Fruit fly (Drosophila melanogaster) S2 (cell line): ENCODE results near the gene CG32588.

Source experiments
- CG8478 ChIP-seq: fragments of >200 bp; optimal IDR thresholded peaks from 2 replicates; lab custom pipeline; 2018
- CTCF ChIP-seq, 2 experiments: fragments of >200 bp; optimal IDR thresholded peaks; 2 replicates each; lab custom pipeline; 2018

The CG32588 gene

DNA sequence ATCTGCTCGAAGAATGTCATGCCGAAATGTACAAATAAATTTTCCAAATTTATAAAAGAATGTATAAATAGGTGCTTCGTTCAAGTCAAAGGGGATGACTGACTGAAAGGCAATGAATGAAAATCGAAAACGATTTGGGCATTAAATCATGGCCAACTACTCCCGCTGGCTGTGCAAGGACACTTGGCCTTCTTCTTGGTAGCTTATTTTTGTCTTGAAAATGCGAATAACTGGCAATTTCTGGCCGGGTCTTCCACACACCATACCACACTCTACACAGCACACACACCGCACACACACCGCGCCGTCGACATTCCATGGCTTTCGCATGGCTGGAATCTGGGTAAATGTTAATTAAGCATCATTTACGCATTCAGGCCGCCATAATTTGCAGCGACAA, at the start of gene CG32588:
TSS of gene CG32588 (minus strand) at position 101 of the 400 bp plus-strand sequence.
- TF ChIP-seq CTCF (optimal IDR thresholded peaks at IDR 0.05; lab: Kevin White, UChicago): no peak
- TF ChIP-seq CG8478 (lab: Kevin White, UChicago): no peak

dm6 chrX:15244813-15245212, 38.4 kb upstream of the CG32588 start, which contains the start of gene PPYR1:
TSS of gene PPYR1 (minus strand) at chrX:15244913.
- TF ChIP-seq CTCF (optimal IDR thresholded peaks at IDR 0.05; lab: Kevin White, UChicago) (no peak), CG8478 (lab: Kevin White, UChicago) (no peak)

DNA sequence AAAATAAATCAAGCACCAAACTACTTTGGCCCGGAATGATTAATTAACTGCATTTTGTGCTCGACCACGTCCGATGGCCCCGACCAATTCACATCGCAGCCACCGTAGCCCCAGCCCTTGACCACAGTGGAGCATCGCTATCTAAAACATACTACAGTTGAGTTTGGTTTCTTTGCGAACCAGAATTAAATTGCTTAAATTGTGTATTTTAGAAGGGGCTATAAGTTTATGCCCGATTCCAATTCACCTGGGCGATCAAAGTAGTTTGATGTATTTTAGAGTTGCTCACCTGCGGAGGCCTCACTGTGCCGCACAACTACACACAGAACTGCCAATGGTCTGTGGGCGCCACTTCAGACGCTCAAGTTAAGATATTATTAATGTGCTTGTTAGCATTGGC, 28.8 kb upstream of the CG32588 start:
- TF ChIP-seq CG8478 (lab: Kevin White, UChicago) (no peak), CTCF (optimal IDR thresholded peaks at IDR 0.05; lab: Kevin White, UChicago) (no peak)

dm6 chrX:15229775-15230174, 23.3 kb upstream of the CG32588 start, which contains the start of gene CG9101:
TSS of gene CG9101 (minus strand) at chrX:15229875.
- TF ChIP-seq CTCF (optimal IDR thresholded peaks at IDR 0.05; lab: Kevin White, UChicago) (no peak), CG8478 (lab: Kevin White, UChicago) (no peak)

DNA sequence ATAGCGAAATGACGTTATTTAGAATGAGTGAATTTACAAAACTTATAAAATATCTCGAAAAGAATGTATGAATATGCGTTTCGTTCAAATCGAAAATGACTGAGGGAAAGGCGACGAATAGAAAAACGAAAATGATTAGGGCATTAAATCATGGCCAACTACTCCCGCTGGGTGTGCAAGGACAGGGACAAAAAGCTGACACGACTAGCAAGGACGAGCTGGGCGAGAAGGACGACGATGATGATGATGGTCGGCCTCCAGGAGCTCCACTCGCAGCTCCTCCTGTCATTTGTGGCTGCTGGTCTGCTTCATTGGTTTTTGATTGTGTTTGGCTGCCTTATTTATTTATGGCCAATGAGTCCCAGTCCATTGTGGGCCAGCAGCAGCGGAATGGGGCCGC, 17.0 kb upstream of the CG32588 start, which contains the start of gene CG43076:
TSS of gene CG43076 (minus strand) at position 101 of the 400 bp plus-strand sequence.
- no peak for TF ChIP-seq CG8478 (lab: Kevin White, UChicago)
- no peak for TF ChIP-seq CTCF (optimal IDR thresholded peaks at IDR 0.05; lab: Kevin White, UChicago)

DNA sequence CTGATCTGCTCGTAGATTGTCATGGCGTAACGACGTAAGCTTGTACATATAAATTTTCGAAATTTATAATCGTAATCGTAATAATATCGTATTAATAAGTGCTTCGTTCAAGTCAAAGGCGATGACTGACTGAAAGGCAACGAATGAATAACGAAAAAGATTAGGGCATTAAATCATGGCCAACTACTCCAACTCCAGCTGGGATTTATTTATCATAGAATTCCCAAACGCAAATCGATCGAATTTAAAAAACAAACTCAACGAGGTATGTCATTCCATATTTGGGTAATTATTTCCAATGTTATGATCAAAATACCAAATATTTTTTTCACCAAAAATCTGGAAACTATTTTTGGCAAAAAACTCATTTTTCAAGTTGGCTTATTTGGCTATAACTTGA, 14.6 kb upstream of the CG32588 start, which contains the start of gene CG43075:
TSS of gene CG43075 (minus strand) at position 101 of the 400 bp plus-strand sequence.
- TF ChIP-seq CG8478 (lab: Kevin White, UChicago) (no peak), CTCF (optimal IDR thresholded peaks at IDR 0.05; lab: Kevin White, UChicago) (no peak)

- TF ChIP-seq CTCF (optimal IDR thresholded peaks at IDR 0.05; lab: Kevin White, UChicago): no peak
- TF ChIP-seq CG8478 (lab: Kevin White, UChicago): no peak
Measured at dm6 chrX:15216048-15216447, 9.6 kb upstream of the CG32588 start.

DNA sequence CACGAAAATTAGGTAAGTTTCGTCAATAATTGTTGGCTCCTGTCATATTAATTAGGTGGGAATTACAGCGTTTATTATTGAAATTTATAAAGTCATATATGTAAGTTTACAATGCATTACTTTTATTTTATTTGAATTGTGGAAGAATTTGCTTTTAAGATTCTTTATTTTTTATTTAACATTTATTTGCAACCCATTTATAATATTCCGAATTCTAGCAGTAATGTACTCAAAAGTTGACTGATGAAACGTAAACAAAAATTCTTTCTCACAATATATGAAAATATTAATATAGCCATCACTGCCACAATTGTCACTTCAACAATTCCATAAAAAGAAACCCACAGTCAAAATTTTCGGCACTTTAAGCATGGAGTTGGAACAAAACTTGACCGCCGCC, 3.6 kb upstream of the CG32588 start, which contains the start of gene CG5662:
TSS of gene CG5662 (plus strand) at position 301 of the 400 bp plus-strand sequence.
- TF ChIP-seq CTCF (optimal IDR thresholded peaks at IDR 0.05; lab: Kevin White, UChicago) (no peak), CG8478 (lab: Kevin White, UChicago) (no peak)

DNA sequence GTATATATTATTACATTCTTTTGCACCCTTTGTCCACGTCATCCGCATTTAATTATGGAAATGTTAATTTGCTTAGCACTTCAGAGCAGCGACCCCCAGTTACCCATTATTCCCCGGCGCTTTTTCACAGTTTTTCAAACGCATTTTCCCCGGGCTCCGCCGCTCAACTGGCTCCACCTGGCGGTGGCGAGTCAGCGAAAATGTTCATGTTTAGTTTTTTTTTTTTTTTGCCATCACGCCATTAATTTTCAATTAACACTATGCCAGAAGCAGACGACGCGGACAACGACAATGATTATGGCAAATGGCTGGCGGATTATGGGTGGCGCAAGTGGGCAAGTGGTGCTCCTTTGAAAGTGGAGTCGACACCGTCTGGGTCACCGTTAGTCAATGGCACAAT, 2.8 kb downstream of the CG32588 start:
- TF ChIP-seq CTCF (optimal IDR thresholded peaks at IDR 0.05; lab: Kevin White, UChicago) (peak; percentile 64), CG8478 (lab: Kevin White, UChicago) (no peak)

DNA sequence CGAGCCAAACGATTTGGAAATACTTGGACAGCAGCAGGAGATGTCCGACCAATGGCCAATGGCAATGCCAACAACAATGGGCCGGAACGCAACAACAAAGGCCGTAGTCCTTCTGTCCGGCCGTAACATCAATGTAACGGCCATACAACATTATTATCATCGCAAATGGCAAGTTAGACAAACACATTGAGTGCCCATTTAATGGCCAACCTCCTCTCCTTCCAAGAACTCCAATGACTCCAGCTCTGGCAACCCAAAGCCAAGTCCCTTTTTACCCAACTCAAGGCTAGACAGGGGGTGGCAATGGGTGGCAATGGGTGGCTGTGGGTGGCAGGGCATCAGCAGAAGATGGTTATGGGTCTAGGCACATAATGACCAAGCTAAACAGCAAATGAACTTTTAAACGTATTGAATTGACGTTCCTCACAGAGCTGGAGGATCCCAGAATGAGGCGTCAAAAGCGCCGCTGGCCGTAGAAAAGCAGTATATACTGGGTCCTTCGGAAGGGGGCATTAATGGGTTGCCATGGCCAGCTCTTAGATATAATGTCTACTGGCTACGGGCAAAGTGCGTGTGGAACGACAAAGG, 6.5 kb downstream of the CG32588 start:
- TF ChIP-seq CTCF (optimal IDR thresholded peaks at IDR 0.05; lab: Kevin White, UChicago) (no peak), CG8478 (lab: Kevin White, UChicago) (no peak)

DNA sequence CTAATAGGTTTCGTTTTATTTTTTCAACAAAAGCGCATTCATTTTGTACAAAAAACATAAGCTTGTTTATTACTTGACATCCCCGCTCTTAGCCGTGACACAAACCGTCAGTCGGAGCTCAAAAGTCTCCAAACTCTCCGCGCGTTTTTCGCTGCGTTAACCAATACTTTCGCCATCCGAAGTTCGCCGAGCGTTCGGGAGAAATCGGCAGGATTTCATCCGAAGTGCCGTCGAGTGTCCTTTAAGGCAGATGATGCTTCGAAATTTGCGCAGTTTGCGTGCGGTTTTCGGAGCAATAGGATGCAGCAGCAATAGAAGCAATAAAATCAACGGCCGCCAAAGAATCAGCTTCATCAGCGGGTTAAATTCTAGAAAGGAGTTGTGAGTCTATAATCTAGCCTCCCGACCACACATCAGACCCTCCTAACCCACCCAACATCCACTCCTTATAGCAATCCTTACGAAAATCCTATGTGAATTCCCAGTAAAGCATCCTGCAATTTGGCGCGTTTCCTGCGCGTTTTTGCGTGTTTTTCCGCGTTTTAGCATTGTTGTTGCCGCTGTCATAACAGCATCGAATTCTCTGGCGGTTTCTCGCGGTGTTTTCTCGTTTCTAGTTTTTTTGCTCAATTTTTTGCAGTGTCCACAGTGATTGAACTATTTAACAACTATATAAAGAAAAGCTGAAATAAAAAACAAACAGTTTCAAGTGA, 31.1 kb downstream of the CG32588 start, which contains the start of gene CG43737:
TSS of gene CG43737 (plus strand) at position 271 of the 713 bp plus-strand sequence.
- no peak for TF ChIP-seq CTCF (optimal IDR thresholded peaks at IDR 0.05; lab: Kevin White, UChicago)
- no peak for TF ChIP-seq CG8478 (lab: Kevin White, UChicago)

- TF ChIP-seq CG8478 (lab: Kevin White, UChicago): no peak
- TF ChIP-seq CTCF (optimal IDR thresholded peaks at IDR 0.05; lab: Kevin White, UChicago): no peak
Measured at dm6 chrX:15164879-15165278, 41.6 kb downstream of the CG32588 start.

- TF ChIP-seq CG8478 (lab: Kevin White, UChicago) (no peak), CTCF (optimal IDR thresholded peaks at IDR 0.05; lab: Kevin White, UChicago) (no peak)
Measured at dm6 chrX:15163395-15163794, 43.0 kb downstream of the CG32588 start.

dm6 chrX:15162941-15163340, 43.5 kb downstream of the CG32588 start, which contains the start of gene CG9095:
TSS of gene CG9095 (minus strand) at chrX:15163225.
- TF ChIP-seq CTCF (optimal IDR thresholded peaks at IDR 0.05; lab: Kevin White, UChicago) (no peak), CG8478 (lab: Kevin White, UChicago) (no peak)

dm6 chrX:15162068-15162467, 44.4 kb downstream of the CG32588 start:
- TF ChIP-seq CTCF (optimal IDR thresholded peaks at IDR 0.05; lab: Kevin White, UChicago) (no peak), CG8478 (lab: Kevin White, UChicago) (no peak)
